Fruit fly (Drosophila melanogaster) whole organism, embryonic: ENCODE results near the gene CG31778.

Experiments
- Awh ChIP-seq: fragments of 200-800 bp; sonication (Bioruptor generic); IDR thresholded peaks from 2 replicates; pipeline ENCODE4, ENCODE4 v1.3.6; 2022; ENCODE audit warnings: missing biosample characterization, missing genetic modification characterization
- CG10267 ChIP-seq: fragments of 200-800 bp; sonication (Bioruptor generic); optimal IDR thresholded peaks from 2 replicates; lab custom pipeline; 2018; ENCODE audit warnings: missing biosample characterization, mild to moderate bottlenecking, missing genetic modification characterization, moderate library complexity
- CG10274 ChIP-seq: fragments of 200-800 bp; sonication (Bioruptor generic); optimal IDR thresholded peaks from 3 replicates; lab custom pipeline; 2017; ENCODE audit warnings: missing biosample characterization, mild to moderate bottlenecking, missing genetic modification characterization
- CG10366 ChIP-seq: fragments of 200-800 bp; sonication (Bioruptor generic); IDR thresholded peaks from 2 replicates; pipeline ENCODE4 v1.3.6; 2022; ENCODE audit warnings: missing biosample characterization, missing genetic modification characterization
- CG10462 ChIP-seq: fragments of 200-800 bp; sonication (Bioruptor generic); optimal IDR thresholded peaks from 2 replicates; lab custom pipeline; 2016; ENCODE audit warnings: missing biosample characterization, missing genetic modification characterization
- CG10543 ChIP-seq: fragments of 200-800 bp; sonication (Bioruptor generic); optimal IDR thresholded peaks from 3 replicates; lab custom pipeline; 2017; ENCODE audit warnings: missing biosample characterization, mild to moderate bottlenecking, missing genetic modification characterization, moderate library complexity
- CG11504 ChIP-seq: fragments of 200-800 bp; sonication (Bioruptor generic); optimal IDR thresholded peaks from 3 replicates; lab custom pipeline; 2019; ENCODE audit warnings: missing biosample characterization, mild to moderate bottlenecking, missing genetic modification characterization, moderate library complexity
- CG12155 ChIP-seq: fragments of 200-800 bp; sonication (Bioruptor generic); optimal IDR thresholded peaks from 3 replicates; lab custom pipeline; 2016; ENCODE audit warnings: missing biosample characterization, missing genetic modification characterization
- CG13624 ChIP-seq: fragments of 200-800 bp; sonication (Bioruptor generic); optimal IDR thresholded peaks from 2 replicates; lab custom pipeline; 2016; ENCODE audit warnings: missing biosample characterization, missing genetic modification characterization
- CG13775 ChIP-seq: fragments of 200-800 bp; sonication (Bioruptor generic); optimal IDR thresholded peaks from 3 replicates; lab custom pipeline; 2017; ENCODE audit warnings: missing biosample characterization, mild to moderate bottlenecking, missing genetic modification characterization
- CG14441 ChIP-seq: fragments of 200-800 bp; sonication (Bioruptor generic); IDR thresholded peaks from 2 replicates; pipeline ENCODE4 v1.3.6; 2022; ENCODE audit warnings: missing biosample characterization, missing genetic modification characterization
- CG14667 ChIP-seq: fragments of 200-800 bp; sonication (Bioruptor generic); IDR thresholded peaks from 2 replicates; pipeline ENCODE4 v1.3.6; 2022; ENCODE audit warnings: missing biosample characterization, missing genetic modification characterization
- CG15479 ChIP-seq: fragments of 200-800 bp; sonication (Bioruptor generic); optimal IDR thresholded peaks from 3 replicates; lab custom pipeline; 2019; ENCODE audit warnings: missing biosample characterization, mild to moderate bottlenecking, missing genetic modification characterization, moderate library complexity
- CG16863 ChIP-seq: fragments of 200-800 bp; sonication (Bioruptor generic); optimal IDR thresholded peaks from 3 replicates; lab custom pipeline; 2016; ENCODE audit warnings: missing biosample characterization, missing genetic modification characterization
- CG18011 ChIP-seq: fragments of 200-800 bp; sonication (Bioruptor generic); optimal IDR thresholded peaks from 2 replicates; lab custom pipeline; 2017; ENCODE audit warnings: missing biosample characterization, missing genetic modification characterization, mild to moderate bottlenecking, moderate library complexity, missing genotype
- CG18764 ChIP-seq: fragments of 200-800 bp; sonication (Bioruptor generic); optimal IDR thresholded peaks from 3 replicates; lab custom pipeline; 2016; ENCODE audit warnings: missing biosample characterization, missing genetic modification characterization
- CG3281 ChIP-seq: fragments of 200-800 bp; sonication (Bioruptor generic); optimal IDR thresholded peaks from 3 replicates; lab custom pipeline; 2017; ENCODE audit warnings: missing biosample characterization, mild to moderate bottlenecking, missing genetic modification characterization
- CG6683 ChIP-seq: fragments of 200-800 bp; sonication (Bioruptor generic); optimal IDR thresholded peaks from 2 replicates; lab custom pipeline; 2017; ENCODE audit warnings: missing biosample characterization, mild to moderate bottlenecking, missing genetic modification characterization, missing genetic modification reagents
- CG6791 ChIP-seq: fragments of 200-800 bp; sonication (Bioruptor generic); IDR thresholded peaks from 3 replicates; pipeline ENCODE4 v1.3.6; 2022; ENCODE audit warnings: missing biosample characterization, missing genetic modification characterization; ENCODE audit not compliant: partially characterized antibody
- CG7745 ChIP-seq: fragments of 200-800 bp; sonication (Bioruptor generic); optimal IDR thresholded peaks from 2 replicates; lab custom pipeline; 2018; ENCODE audit warnings: missing biosample characterization, mild to moderate bottlenecking, missing genetic modification characterization, moderate library complexity
- CG7963 ChIP-seq: fragments of 200-800 bp; sonication (Bioruptor generic); IDR thresholded peaks from 3 replicates; pipeline ENCODE4 v1.3.6; 2022; ENCODE audit warnings: missing biosample characterization, missing genetic modification characterization; ENCODE audit not compliant: partially characterized antibody
- CG8944 ChIP-seq: fragments of 200-800 bp; sonication (Bioruptor generic); optimal IDR thresholded peaks from 3 replicates; lab custom pipeline; 2016; ENCODE audit warnings: missing biosample characterization, missing genetic modification characterization
- CHES-1-like ChIP-seq: fragments of 200-800 bp; sonication (Bioruptor generic); optimal IDR thresholded peaks from 2 replicates; lab custom pipeline; 2016; ENCODE audit warnings: missing biosample characterization, missing genetic modification characterization
- CoRest ChIP-seq: fragments of 200-800 bp; sonication (Bioruptor generic); optimal IDR thresholded peaks from 3 replicates; lab custom pipeline; 2018; ENCODE audit warnings: missing biosample characterization, mild to moderate bottlenecking, missing genetic modification characterization, moderate library complexity
- Dip3 ChIP-seq: fragments of 200-800 bp; sonication (Bioruptor generic); optimal IDR thresholded peaks from 3 replicates; lab custom pipeline; 2016; ENCODE audit warnings: missing biosample characterization, missing genetic modification characterization
- Dll ChIP-seq: fragments of 200-800 bp; sonication (Bioruptor generic); IDR thresholded peaks from 4 replicates; pipeline ENCODE4 v1.3.6; 2022; ENCODE audit warnings: missing biosample characterization, missing genetic modification characterization; ENCODE audit not compliant: partially characterized antibody
- Dp ChIP-seq: fragments of 200-800 bp; sonication (Bioruptor generic); optimal IDR thresholded peaks from 2 replicates; lab custom pipeline; 2018; ENCODE audit warnings: missing biosample characterization, mild to moderate bottlenecking, missing genetic modification characterization, moderate library complexity
- Fer3 ChIP-seq: fragments of 200-800 bp; sonication (Bioruptor generic); optimal IDR thresholded peaks from 2 replicates; lab custom pipeline; 2018; ENCODE audit warnings: missing biosample characterization, mild to moderate bottlenecking, missing genetic modification characterization, moderate library complexity
- Mes4 ChIP-seq: fragments of 200-800 bp; sonication (Bioruptor generic); optimal IDR thresholded peaks from 2 replicates; lab custom pipeline; 2016; ENCODE audit warnings: missing biosample characterization, missing genetic modification characterization
- Pdp1 ChIP-seq, 2 experiments: fragments of 200-800 bp; sonication (Bioruptor generic); optimal IDR thresholded peaks; 3 replicates each; lab custom pipeline; 2016; ENCODE audit warnings: missing biosample characterization in 2 of 2, missing genetic modification characterization in 2 of 2, mild to moderate bottlenecking in 1 of 2, moderate library complexity in 1 of 2
- crp ChIP-seq, 2 experiments: fragments of 200-800 bp; sonication (Bioruptor generic); optimal IDR thresholded peaks; 2 replicates in 1 of 2; 3 replicates in 1 of 2; lab custom pipeline; 2017; ENCODE audit warnings: missing biosample characterization in 2 of 2, missing genetic modification characterization in 2 of 2, mild to moderate bottlenecking in 1 of 2, moderate library complexity in 1 of 2
- fru ChIP-seq: fragments of >200 bp; optimal IDR thresholded peaks from 2 replicates; lab custom pipeline; 2017
- grau ChIP-seq: fragments of 200-800 bp; optimal IDR thresholded peaks from 3 replicates; lab custom pipeline; 2019; ENCODE audit warnings: missing biosample characterization, mild to moderate bottlenecking, missing genetic modification characterization, moderate library complexity
- gsb-n ChIP-seq: fragments of 200-800 bp; sonication (Bioruptor generic); optimal IDR thresholded peaks from 3 replicates; lab custom pipeline; 2018; ENCODE audit warnings: missing biosample characterization, mild to moderate bottlenecking, missing genetic modification characterization
- insv ChIP-seq, 2 experiments: fragments of 200-800 bp; sonication (Bioruptor generic); optimal IDR thresholded peaks; 3 replicates each; lab custom pipeline; 2016 to 2018; ENCODE audit warnings: missing biosample characterization in 2 of 2, missing genetic modification characterization in 2 of 2
- klu ChIP-seq: fragments of 200-800 bp; sonication (Bioruptor generic); IDR thresholded peaks from 2 replicates; pipeline ENCODE4 v1.3.6; 2022; ENCODE audit warnings: missing biosample characterization, missing genetic modification characterization
- nmo ChIP-seq: fragments of 200-800 bp; sonication (Bioruptor generic); optimal IDR thresholded peaks from 2 replicates; lab custom pipeline; 2018; ENCODE audit warnings: missing biosample characterization, mild to moderate bottlenecking, missing genetic modification characterization, moderate library complexity
- odd ChIP-seq: fragments of 200-800 bp; sonication (Bioruptor generic); optimal IDR thresholded peaks from 2 replicates; lab custom pipeline; 2017; ENCODE audit warnings: missing biosample characterization, mild to moderate bottlenecking, missing genetic modification characterization
- org-1 ChIP-seq: fragments of 200-800 bp; sonication (Bioruptor generic); optimal IDR thresholded peaks from 2 replicates; lab custom pipeline; 2017; ENCODE audit warnings: missing biosample characterization, missing genetic modification characterization
- pb ChIP-seq: fragments of 200-800 bp; sonication (Bioruptor generic); optimal IDR thresholded peaks from 3 replicates; lab custom pipeline; 2016; ENCODE audit warnings: missing biosample characterization, missing genetic modification characterization
- pho ChIP-seq: fragments of 200-800 bp; sonication (Bioruptor generic); optimal IDR thresholded peaks from 2 replicates; lab custom pipeline; 2016; ENCODE audit warnings: missing biosample characterization, missing genetic modification characterization
- pita ChIP-seq: fragments of 200-800 bp; sonication (Bioruptor generic); optimal IDR thresholded peaks from 2 replicates; lab custom pipeline; 2017; ENCODE audit warnings: missing biosample characterization, mild to moderate bottlenecking, missing genetic modification characterization
- pnt ChIP-seq: fragments of 200-800 bp; sonication (Bioruptor generic); optimal IDR thresholded peaks from 3 replicates; lab custom pipeline; 2016; ENCODE audit warnings: missing biosample characterization, missing genetic modification characterization
- schlank ChIP-seq: fragments of 200-800 bp; sonication (Bioruptor generic); optimal IDR thresholded peaks from 2 replicates; lab custom pipeline; 2018; ENCODE audit warnings: missing biosample characterization, mild to moderate bottlenecking, missing genetic modification characterization
- sima ChIP-seq: fragments of 200-800 bp; sonication (Bioruptor generic); optimal IDR thresholded peaks from 2 replicates; lab custom pipeline; 2016; ENCODE audit warnings: missing biosample characterization, missing genetic modification characterization
- slou ChIP-seq: fragments of 200-800 bp; sonication (Bioruptor generic); optimal IDR thresholded peaks from 3 replicates; lab custom pipeline; 2016; ENCODE audit warnings: missing biosample characterization, missing genetic modification characterization
- sqz ChIP-seq: fragments of 200-800 bp; sonication (Bioruptor generic); optimal IDR thresholded peaks from 3 replicates; lab custom pipeline; 2018; ENCODE audit warnings: missing biosample characterization, mild to moderate bottlenecking, missing genetic modification characterization
- sr ChIP-seq: fragments of 200-800 bp; sonication (Bioruptor generic); IDR thresholded peaks from 3 replicates; pipeline ENCODE4 v1.3.6; 2022; ENCODE audit warnings: missing biosample characterization, missing genetic modification characterization
- tll ChIP-seq, 2 experiments: fragments of 200-800 bp in 1 of 2; fragments of >200 bp in 1 of 2; sonication (Bioruptor generic) in 1 of 2; optimal IDR thresholded peaks; 2 replicates each; lab custom pipeline; 2017 to 2019; ENCODE audit warnings: missing biosample characterization in 2 of 2, missing genetic modification characterization in 2 of 2, mild to moderate bottlenecking in 1 of 2, moderate library complexity in 1 of 2
- ttk ChIP-seq: fragments of 200-800 bp; sonication (Bioruptor generic); IDR thresholded peaks from 2 replicates; pipeline ENCODE4 v2.1.2; 2022; ENCODE audit warnings: missing biosample characterization, missing genetic modification characterization
- yki ChIP-seq: fragments of >200 bp; optimal IDR thresholded peaks from 3 replicates; lab custom pipeline; 2018

Gene CG31778

DNA sequence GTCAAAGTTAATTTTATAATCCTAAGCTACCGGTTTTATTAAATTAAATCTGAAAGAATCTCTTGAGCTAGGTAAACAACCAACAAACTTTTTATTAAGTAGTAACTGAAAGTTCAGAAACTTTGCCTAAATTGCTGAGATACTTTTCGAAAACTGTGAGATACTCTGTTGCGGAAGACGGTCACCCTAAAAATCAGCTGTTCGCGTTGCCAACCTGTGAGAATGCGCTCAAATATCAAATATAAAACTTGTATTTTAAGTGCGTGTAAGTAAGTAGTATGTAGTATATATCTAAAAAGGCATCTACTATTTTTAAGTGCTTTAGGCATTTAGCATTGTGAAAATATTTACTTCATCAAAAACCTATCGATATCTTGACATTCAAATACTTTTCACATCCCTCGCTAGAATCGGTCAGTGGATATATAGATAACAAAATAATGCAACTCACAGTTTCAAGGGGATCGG, 7.7 kb upstream of the CG31778 start, which contains the start of the genes CG31955 and CG2818 (continued):
- TF ChIP-seq CG14441 (GFP tag; lab: Robert Waterston, UW) (no peak), odd (GFP tag; lab: Kevin White, UChicago) (no peak), pb (GFP tag; lab: Kevin White, UChicago) (no peak), CG6683 (no peak), CG12155 (GFP tag; lab: Kevin White, UChicago) (peak; percentile 9), CG13624 (GFP tag; lab: Kevin White, UChicago) (peak; percentile 6), Pdp1 (GFP tag; optimal IDR thresholded peaks at IDR 0.05; lab: Kevin White, UChicago) (no peak), CG16863 (GFP tag; lab: Kevin White, UChicago) (no peak), CG11504 (tag; lab: Kevin White, UChicago) (no peak), CG6791 (GFP tag; lab: Robert Waterston, UW) (no peak), sqz (no peak), Awh (GFP tag; lab: Robert Waterston, UW) (no peak), Dll (GFP tag; lab: Robert Waterston, UW) (peak; percentile 82), fru (no peak), nmo (GFP tag; lab: Kevin White, UChicago) (peak; percentile 32), CG10267 (tag; lab: Kevin White, UChicago) (peak; percentile 18), CG10274 (GFP tag; lab: Kevin White, UChicago) (no peak), sima (GFP tag; lab: Kevin White, UChicago) (no peak), CG14667 (GFP tag; lab: Robert Waterston, UW) (no peak), pho (GFP tag; lab: Kevin White, UChicago) (no peak), ttk (GFP tag; lab: Robert Waterston, UW) (no peak), CG7963 (GFP tag; lab: Robert Waterston, UW) (no peak), pnt (GFP tag; lab: Kevin White, UChicago) (no peak), klu (no peak), CG18764 (no peak), crp (GFP tag; optimal IDR thresholded peaks at IDR 0.05; lab: Kevin White, UChicago) (peak; percentile 71 to 96), org-1 (no peak), CG10366 (GFP tag; lab: Robert Waterston, UW) (no peak), CG13775 (GFP tag; lab: Kevin White, UChicago) (no peak), CHES-1-like (GFP tag; lab: Kevin White, UChicago) (no peak), Mes4 (GFP tag; lab: Kevin White, UChicago) (no peak), sr (GFP tag; lab: Robert Waterston, UW) (no peak), yki (lab: Kevin White, UChicago) (no peak), gsb-n (tag; lab: Kevin White, UChicago) (no peak), CG10462 (GFP tag; lab: Kevin White, UChicago) (no peak), CG7745 (tag; lab: Kevin White, UChicago) (no peak), CG18011 (GFP tag; lab: Kevin White, UChicago) (peak; percentile 88), CG8944 (no peak), CG10543 (GFP tag; lab: Kevin White, UChicago) (no peak), CG3281 (GFP tag; lab: Kevin White, UChicago) (peak; percentile 22), pita (GFP tag; lab: Kevin White, UChicago) (no peak), Dp (GFP tag; lab: Kevin White, UChicago) (peak; percentile 59), Fer3 (no peak), slou (no peak), grau (tag; lab: Kevin White, UChicago) (peak; percentile 18), insv (GFP tag; optimal IDR thresholded peaks at IDR 0.05; lab: Kevin White, UChicago) (no peak), CG15479 (no peak), tll (GFP tag; optimal IDR thresholded peaks at IDR 0.05; lab: Kevin White, UChicago) (no peak), CoRest (tag; lab: Kevin White, UChicago) (peak; percentile 47), Dip3 (GFP tag; lab: Kevin White, UChicago) (no peak), schlank (no peak)
